Worm (Caenorhabditis elegans): ENCODE data around the gene R02E4.2.

R02E4.2 gene

ce11 chrX:4136547-4137311 lies 29.5 kb downstream of the R02E4.2 start:
- no peak for TF ChIP-seq ztf-16 (tag; optimal IDR thresholded peaks at IDR 0.05)
- TF ChIP-seq ceh-9 (tag; optimal IDR thresholded peaks at IDR 0.05) = no peak
- no peak for TF ChIP-seq gmeb-2 (tag; optimal IDR thresholded peaks at IDR 0.05)

- TF ChIP-seq pax-1 (tag; optimal IDR thresholded peaks at IDR 0.05) (no peak), C08G9.2 (tag; optimal IDR thresholded peaks at IDR 0.05) (no peak), pha-4 (tag; optimal IDR thresholded peaks at IDR 0.05) (no peak), elt-4 (tag; optimal IDR thresholded peaks at IDR 0.05) (no peak), lin-11 (tag; optimal IDR thresholded peaks at IDR 0.05) (no peak), nhr-232 (tag; optimal IDR thresholded peaks at IDR 0.05) (no peak), eyg-1 (tag; optimal IDR thresholded peaks at IDR 0.05) (no peak), unc-42 (tag; optimal IDR thresholded peaks at IDR 0.05) (no peak), fax-1 (tag; optimal IDR thresholded peaks at IDR 0.05) (no peak), ceh-14 (tag; optimal IDR thresholded peaks at IDR 0.05) (no peak), C38D4.7 (GFP tag; optimal IDR thresholded peaks at IDR 0.05) (no peak), ztf-16 (tag; optimal IDR thresholded peaks at IDR 0.05) (no peak)
Measured at ce11 chrX:4137452-4138164, 30.4 kb downstream of the R02E4.2 start.

ce11 chrX:4138413-4139193 lies 31.3 kb downstream of the R02E4.2 start:
- TF ChIP-seq ahr-1 (tag; optimal IDR thresholded peaks at IDR 0.05) (no peak), ttx-3 (tag; optimal IDR thresholded peaks at IDR 0.05) (no peak), sox-2 (GFP tag; IDR thresholded peaks at IDR 0.05) (no peak), dmd-4 (tag; optimal IDR thresholded peaks at IDR 0.05; ENCODE audit: borderline replicate concordance) (no peak), ceh-19 (GFP tag; optimal IDR thresholded peaks at IDR 0.05) (no peak), fkh-10 (GFP tag; optimal IDR thresholded peaks at IDR 0.05) (no peak), ceh-24 (tag; optimal IDR thresholded peaks at IDR 0.05) (no peak), hlh-30 (tag; optimal IDR thresholded peaks at IDR 0.05; ENCODE audit: insufficient read depth) (no peak), ceh-9 (tag; optimal IDR thresholded peaks at IDR 0.05) (no peak), lim-6 (tag; optimal IDR thresholded peaks at IDR 0.05) (no peak), sox-4 (tag; optimal IDR thresholded peaks at IDR 0.05) (no peak)

ce11 chrX:4139593-4140565 lies 32.6 kb downstream of the R02E4.2 start, which contains the start of gene ZK470.4:
TSS of gene ZK470.4 (minus strand) at chrX:4139767.
- no peak for TF ChIP-seq hlh-6 (tag; optimal IDR thresholded peaks at IDR 0.05)

ce11 chrX:4140755-4141417 lies 33.6 kb downstream of the R02E4.2 start:
- TF ChIP-seq pax-1 (tag; optimal IDR thresholded peaks at IDR 0.05) (no peak), T23F11.4 (GFP tag; optimal IDR thresholded peaks at IDR 0.05) (no peak), sox-2 (GFP tag; IDR thresholded peaks at IDR 0.05) (no peak), unc-42 (tag; optimal IDR thresholded peaks at IDR 0.05) (no peak), gmeb-2 (tag; optimal IDR thresholded peaks at IDR 0.05) (no peak), F13H6.1 (tag; optimal IDR thresholded peaks at IDR 0.05) (no peak), dmd-4 (tag; optimal IDR thresholded peaks at IDR 0.05; ENCODE audit: borderline replicate concordance) (no peak), hlh-30 (tag; optimal IDR thresholded peaks at IDR 0.05; ENCODE audit: insufficient read depth) (no peak)
